Worm (Caenorhabditis elegans): ENCODE results near the gene sdz-32.
A peak's percentile ranks its signal among the peaks of the same experiment; 100 is the strongest.
"Not testable (repeated sequence)": the region's sequence is repeated elsewhere in the genome, so short reads cannot be mapped to it uniquely, and the experiment has no call there.

The sdz-32 gene

ce11 chrII:3471603-3472002 is 2.2 kb upstream of the sdz-32 start, which contains the start of gene Y49F6B.13:
Gene Y49F6B.13, minus strand, starts transcription at chrII:3471703.
- TF ChIP-seq him-1 (tag; optimal IDR thresholded peaks at IDR 0.05) (no peak), dao-5 (tag; optimal IDR thresholded peaks at IDR 0.05) (no peak), W03F9.2 (tag; optimal IDR thresholded peaks at IDR 0.05) (no peak)

ce11 chrII:3472316-3472715 is 1.5 kb upstream of the sdz-32 start, which contains the start of gene Y49F6B.12:
Gene Y49F6B.12, minus strand, starts transcription at chrII:3472416.
- no peak for TF ChIP-seq dao-5 (tag; optimal IDR thresholded peaks at IDR 0.05)
- TF ChIP-seq him-1 (tag; optimal IDR thresholded peaks at IDR 0.05), result no peak
- no peak for TF ChIP-seq W03F9.2 (tag; optimal IDR thresholded peaks at IDR 0.05)

- TF ChIP-seq dao-5 (tag; optimal IDR thresholded peaks at IDR 0.05) (no peak), him-1 (tag; optimal IDR thresholded peaks at IDR 0.05) (no peak), W03F9.2 (tag; optimal IDR thresholded peaks at IDR 0.05) (no peak)
These were observed 1.0 kb upstream of the sdz-32 start, which contains the start of gene Y49F6B.6 for ce11 chrII:3472817-3473216. Gene Y49F6B.6, plus strand, starts transcription at chrII:3473117.

ce11 chrII:3476536-3476935 is 2.7 kb downstream of the sdz-32 start:
- TF ChIP-seq W03F9.2 (tag; optimal IDR thresholded peaks at IDR 0.05), result no peak
- TF ChIP-seq him-1 (tag; optimal IDR thresholded peaks at IDR 0.05), result no peak
- TF ChIP-seq dao-5 (tag; optimal IDR thresholded peaks at IDR 0.05), result no peak

- no peak for TF ChIP-seq W03F9.2 (tag; optimal IDR thresholded peaks at IDR 0.05)
- TF ChIP-seq dao-5 (tag; optimal IDR thresholded peaks at IDR 0.05), result no peak
- TF ChIP-seq him-1 (tag; optimal IDR thresholded peaks at IDR 0.05), result no peak
These were observed 3.3 kb downstream of the sdz-32 start, which contains the start of gene fbxb-104 for ce11 chrII:3477171-3477570. Gene fbxb-104, minus strand, starts transcription at chrII:3477271.

- TF ChIP-seq W03F9.2 (tag; optimal IDR thresholded peaks at IDR 0.05), result no peak
- TF ChIP-seq dao-5 (tag; optimal IDR thresholded peaks at IDR 0.05), result no peak
- TF ChIP-seq him-1 (tag; optimal IDR thresholded peaks at IDR 0.05), result no peak
These were observed 7.7 kb downstream of the sdz-32 start, which contains the start of gene Y49F6B.8 for ce11 chrII:3481584-3481983. Gene Y49F6B.8, minus strand, starts transcription at chrII:3481684.

ce11 chrII:3482231-3482630 is 8.4 kb downstream of the sdz-32 start, which contains the start of gene smu-2:
Gene smu-2, plus strand, starts transcription at chrII:3482408.
- TF ChIP-seq dao-5 (tag; optimal IDR thresholded peaks at IDR 0.05) (no peak), him-1 (tag; optimal IDR thresholded peaks at IDR 0.05) (no peak)

ce11 chrII:3490797-3491196 is 17.0 kb downstream of the sdz-32 start, which contains the start of gene fbxb-112:
Gene fbxb-112, plus strand, starts transcription at chrII:3491097.
- not testable (repeated sequence) for TF ChIP-seq W03F9.2, him-1, dao-5 (tag; optimal IDR thresholded peaks at IDR 0.05)

ce11 chrII:3499386-3499785 is 25.5 kb downstream of the sdz-32 start, which contains the start of gene Y49F6B.9:
Gene Y49F6B.9, minus strand, starts transcription at chrII:3499387.
- TF ChIP-seq dao-5 (tag; optimal IDR thresholded peaks at IDR 0.05), result no peak
- no peak for TF ChIP-seq W03F9.2 (tag; optimal IDR thresholded peaks at IDR 0.05)
- TF ChIP-seq him-1 (tag; optimal IDR thresholded peaks at IDR 0.05), result no peak

ce11 chrII:3500373-3500772 is 26.5 kb downstream of the sdz-32 start:
- TF ChIP-seq him-1 (tag; optimal IDR thresholded peaks at IDR 0.05) (no peak), W03F9.2 (tag; optimal IDR thresholded peaks at IDR 0.05) (no peak), dao-5 (tag; optimal IDR thresholded peaks at IDR 0.05) (no peak)

ce11 chrII:3502011-3502410 is 28.2 kb downstream of the sdz-32 start:
- TF ChIP-seq dao-5 (tag; optimal IDR thresholded peaks at IDR 0.05), result no peak
- TF ChIP-seq him-1 (tag; optimal IDR thresholded peaks at IDR 0.05), result no peak
- no peak for TF ChIP-seq W03F9.2 (tag; optimal IDR thresholded peaks at IDR 0.05)

- TF ChIP-seq him-1 (tag; optimal IDR thresholded peaks at IDR 0.05) (peak; percentile 36), W03F9.2 (tag; optimal IDR thresholded peaks at IDR 0.05) (peak; percentile 74), dao-5 (tag; optimal IDR thresholded peaks at IDR 0.05) (no peak)
These were observed 28.9 kb downstream of the sdz-32 start, which contains the start of the genes col-71 and Y49F6B.2 for ce11 chrII:3502520-3503323. Gene col-71, minus strand, starts transcription at chrII:3502570. Gene Y49F6B.2, plus strand, starts transcription at chrII:3502968.

- TF ChIP-seq W03F9.2 (tag; optimal IDR thresholded peaks at IDR 0.05) (no peak), him-1 (tag; optimal IDR thresholded peaks at IDR 0.05) (no peak), dao-5 (tag; optimal IDR thresholded peaks at IDR 0.05) (no peak)
These were observed 30.9 kb downstream of the sdz-32 start, which contains the start of gene cyh-1 for ce11 chrII:3504717-3505116. Gene cyh-1, plus strand, starts transcription at chrII:3505017.

- TF ChIP-seq dao-5 (tag; optimal IDR thresholded peaks at IDR 0.05) (no peak), W03F9.2 (tag; optimal IDR thresholded peaks at IDR 0.05) (no peak), him-1 (tag; optimal IDR thresholded peaks at IDR 0.05) (no peak)
These were observed 38.4 kb downstream of the sdz-32 start, which contains the start of gene Y49F6B.19 for ce11 chrII:3512240-3512639. Gene Y49F6B.19, minus strand, starts transcription at chrII:3512340.

Measured in whole organism, L4/young adult.